Worm (Caenorhabditis elegans) whole organism, early embryonic: ENCODE data around the gene crh-2.
A peak's percentile ranks its signal among the peaks of the same experiment; 100 is the strongest.

ENCODE experiments used
- B0310.2 ChIP-seq: sonication (generic microtip); optimal IDR thresholded peaks from 2 replicates; lab custom pipeline; 2016; ENCODE audit warnings: mild to moderate bottlenecking, missing genetic modification characterization, missing compliant biosample characterization
- F13C5.2 ChIP-seq: sonication (generic microtip); optimal IDR thresholded peaks from 2 replicates; lab custom pipeline; 2017; ENCODE audit warnings: mild to moderate bottlenecking, missing genetic modification characterization, inconsistent platforms, missing compliant biosample characterization
- aly-1 ChIP-seq: sonication (generic microtip); optimal IDR thresholded peaks from 2 replicates; lab custom pipeline; 2016; ENCODE audit warnings: missing genetic modification characterization, missing compliant biosample characterization
- ama-1 ChIP-seq: fragments of 150-350 bp; optimal IDR thresholded peaks from 2 replicates; lab custom pipeline; 2014
- ceh-13 ChIP-seq: fragments of 200-800 bp; sonication (Bioruptor generic); optimal IDR thresholded peaks from 2 replicates; lab custom pipeline; 2018; ENCODE audit warnings: mild to moderate bottlenecking, missing genetic modification characterization, missing compliant biosample characterization
- ceh-36 ChIP-seq: sonication (generic microtip); optimal IDR thresholded peaks from 2 replicates; lab custom pipeline; 2016; ENCODE audit warnings: missing genetic modification characterization, inconsistent platforms, missing compliant biosample characterization
- ets-7 ChIP-seq: sonication (generic microtip); optimal IDR thresholded peaks from 2 replicates; lab custom pipeline; 2016; ENCODE audit warnings: missing genotype, missing genetic modification characterization, missing compliant biosample characterization
- flt-1 ChIP-seq: fragments of 200-800 bp; sonication (Bioruptor generic); IDR thresholded peaks from 2 replicates; pipeline ENCODE4 v1.3.6; 2022; ENCODE audit warnings: missing genetic modification characterization, missing compliant biosample characterization
- hmbx-1 ChIP-seq: sonication (generic microtip); optimal IDR thresholded peaks from 2 replicates; lab custom pipeline; 2016; ENCODE audit warnings: mild to moderate bottlenecking, missing genetic modification characterization, missing compliant biosample characterization
- hmg-4 ChIP-seq: fragments of 200-800 bp; sonication (Bioruptor generic); optimal IDR thresholded peaks from 2 replicates; lab custom pipeline; 2018; ENCODE audit warnings: mild to moderate bottlenecking, missing genetic modification characterization, missing compliant biosample characterization
- hnd-1 ChIP-seq: sonication (generic microtip); optimal IDR thresholded peaks from 2 replicates; lab custom pipeline; 2016; ENCODE audit warnings: missing genetic modification characterization, missing compliant biosample characterization
- pes-1 ChIP-seq: fragments of 200-800 bp; sonication (Bioruptor generic); IDR thresholded peaks from 2 replicates; pipeline ENCODE4 v1.3.6; 2022; ENCODE audit warnings: missing genetic modification reagents, missing genetic modification characterization, missing compliant biosample characterization
- scrt-1 ChIP-seq: fragments of 200-800 bp; sonication (Bioruptor generic); IDR thresholded peaks from 2 replicates; pipeline ENCODE4 v1.3.6; 2022; ENCODE audit warnings: missing genetic modification characterization, missing compliant biosample characterization
- sea-1 ChIP-seq: fragments of 200-800 bp; sonication (Bioruptor generic); conservative IDR thresholded peaks from 2 replicates; pipeline ENCODE4 v1.3.6; 2022; ENCODE audit warnings: missing genetic modification characterization, missing compliant biosample characterization
- tbx-11 ChIP-seq: fragments of 200-800 bp; sonication (Bioruptor generic); IDR thresholded peaks from 2 replicates; pipeline ENCODE4 v1.3.6; 2022; ENCODE audit warnings: missing genetic modification characterization, missing compliant biosample characterization
- tbx-37 ChIP-seq: fragments of 200-800 bp; sonication (Bioruptor generic); conservative IDR thresholded peaks from 2 replicates; pipeline ENCODE4 v1.3.6; 2022; ENCODE audit warnings: missing genetic modification reagents, missing genetic modification characterization, missing compliant biosample characterization
- tra-4 ChIP-seq: sonication (generic microtip); optimal IDR thresholded peaks from 2 replicates; lab custom pipeline; 2017; ENCODE audit warnings: missing genetic modification characterization, missing compliant biosample characterization

Gene crh-2

DNA sequence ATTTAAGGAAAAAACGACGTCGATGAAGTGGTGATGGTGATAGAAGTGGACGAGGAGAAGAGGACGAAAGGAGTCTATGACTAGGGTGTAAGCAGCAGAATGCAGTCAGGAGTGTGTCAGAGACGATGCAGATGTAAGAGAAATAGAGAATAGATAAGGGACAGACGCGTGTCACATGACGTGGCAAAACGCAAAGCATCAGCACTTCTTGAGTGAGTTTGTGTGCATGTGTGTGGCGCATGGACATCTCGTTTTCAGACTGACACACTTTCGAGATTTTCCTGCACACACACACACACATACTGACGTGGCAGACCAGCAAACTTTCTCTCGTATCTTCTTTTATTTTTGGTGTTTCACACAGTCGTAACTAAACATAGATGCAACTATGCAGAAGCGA is 4.9 kb downstream of the crh-2 start:
- TF ChIP-seq aly-1, result no peak
- TF ChIP-seq pes-1 (GFP tag; lab: Robert Waterston, UW), result no peak
- TF ChIP-seq scrt-1 (GFP tag; lab: Robert Waterston, UW), result no peak
- TF ChIP-seq tbx-37 (GFP tag; lab: Robert Waterston, UW), result no peak
- no peak for TF ChIP-seq hnd-1 (tag; lab: Kevin White, UChicago)
- no peak for TF ChIP-seq F13C5.2 (tag; lab: Kevin White, UChicago)
- no peak for TF ChIP-seq B0310.2 (tag; lab: Kevin White, UChicago)
- no peak for TF ChIP-seq ama-1 (lab: Kevin White, UChicago)
- TF ChIP-seq flt-1, result no peak
- TF ChIP-seq hmbx-1 (tag; lab: Kevin White, UChicago), result no peak
- TF ChIP-seq tbx-11 (GFP tag; lab: Robert Waterston, UW), result no peak
- no peak for TF ChIP-seq ceh-13 (GFP tag; lab: Kevin White, UChicago)
- TF ChIP-seq ets-7 (tag; lab: Kevin White, UChicago), result no peak
- no peak for TF ChIP-seq hmg-4 (GFP tag; lab: Kevin White, UChicago)
- no peak for TF ChIP-seq sea-1 (GFP tag; lab: Robert Waterston, UW)
- no peak for TF ChIP-seq tra-4 (tag; lab: Kevin White, UChicago)

DNA sequence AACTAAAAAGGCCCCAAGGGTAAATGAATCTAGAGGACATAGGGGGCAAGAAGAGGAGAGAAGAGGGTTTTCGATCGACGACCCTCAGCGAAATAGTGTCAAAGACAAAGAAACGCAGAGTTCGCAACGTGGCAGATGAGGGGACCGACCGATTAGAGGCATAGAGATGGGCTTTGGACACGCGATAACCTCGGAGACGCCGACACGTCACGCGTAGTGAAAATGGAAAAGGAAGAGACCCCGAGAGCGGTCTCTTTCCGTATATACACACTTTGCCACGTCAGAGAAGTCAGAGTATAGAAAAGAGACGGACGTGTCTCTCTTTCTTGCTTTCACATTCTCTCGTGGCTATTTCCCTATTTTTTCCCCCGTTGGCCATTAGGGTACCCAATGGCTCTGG is 5.9 kb downstream of the crh-2 start:
- TF ChIP-seq aly-1 (peak; percentile 59), F13C5.2 (tag; lab: Kevin White, UChicago) (peak; percentile 5), pes-1 (GFP tag; lab: Robert Waterston, UW) (0 out of 2 replicates have a peak, but pooled peaks have one; percentile 10), tbx-37 (GFP tag; lab: Robert Waterston, UW) (no peak), ceh-13 (GFP tag; lab: Kevin White, UChicago) (no peak), tbx-11 (GFP tag; lab: Robert Waterston, UW) (peak; percentile 54; the same call in 1 of the 2 replicates), hmg-4 (GFP tag; lab: Kevin White, UChicago) (peak; percentile 53)

DNA sequence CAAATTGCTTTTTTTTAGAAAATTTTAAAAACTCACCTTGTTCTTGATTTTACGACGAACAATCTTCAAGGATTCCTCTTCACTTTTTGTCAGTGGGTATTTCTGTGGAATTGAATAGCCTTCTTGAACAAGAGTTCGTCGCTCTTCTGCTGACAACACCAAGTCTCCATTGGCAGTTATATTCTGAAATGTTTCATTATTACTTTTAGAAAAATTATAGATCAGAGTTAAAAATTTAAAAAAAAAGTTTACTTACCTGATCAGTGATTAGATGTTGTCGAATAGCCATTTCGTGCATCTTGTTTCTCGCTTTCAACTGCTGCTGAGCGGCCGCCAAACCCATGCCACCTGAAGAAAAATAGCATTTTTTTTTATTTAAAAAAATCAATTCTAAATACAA is 7.1 kb downstream of the crh-2 start:
- TF ChIP-seq ceh-36 (tag; lab: Kevin White, UChicago) (no peak), tbx-11 (GFP tag; lab: Robert Waterston, UW) (no peak)

DNA sequence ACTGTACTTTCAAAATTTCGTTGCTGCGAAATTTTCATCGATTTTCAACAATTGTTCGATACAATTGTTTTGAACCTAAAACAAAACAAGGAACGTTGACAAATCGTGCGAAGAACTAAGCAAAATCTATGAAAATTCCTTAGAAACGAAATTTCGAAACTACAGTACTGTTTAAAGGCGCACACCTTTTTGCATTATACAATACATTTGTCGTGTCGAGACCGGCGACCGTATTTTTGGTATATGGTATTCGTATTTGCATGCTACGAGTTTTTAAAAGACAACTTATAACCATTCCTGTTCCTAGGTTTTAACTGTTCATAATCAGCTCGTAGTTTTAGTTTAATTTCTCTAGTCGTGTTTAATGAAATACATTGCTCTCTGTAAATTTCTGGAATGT is 8.8 kb downstream of the crh-2 start:
- TF ChIP-seq ceh-36 (tag; lab: Kevin White, UChicago) (no peak), aly-1 (no peak), ama-1 (lab: Kevin White, UChicago) (no peak)

DNA sequence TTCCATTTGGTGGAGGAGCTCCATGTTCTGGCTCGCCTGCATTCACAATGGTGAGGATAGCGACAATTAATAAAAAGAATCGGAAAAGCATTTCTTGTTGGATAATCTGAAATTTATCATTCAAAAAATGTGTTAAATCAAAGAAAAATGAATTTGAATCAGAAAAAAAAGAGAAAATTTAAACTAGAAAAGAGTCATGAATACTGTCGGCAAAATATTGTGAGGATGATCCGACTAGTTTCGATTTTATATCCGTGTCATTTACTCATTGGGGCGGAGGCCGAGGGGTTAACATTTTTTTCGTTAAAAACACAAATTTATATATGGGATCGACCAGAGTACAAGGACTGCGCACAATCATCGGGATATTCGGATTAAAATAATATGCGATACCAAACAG is 9.5 kb downstream of the crh-2 start, which contains the start of gene C27D6.12:
C27D6.12 (minus strand) TSS at position 101 of the 400 bp plus-strand sequence.
- no peak for TF ChIP-seq hnd-1 (tag; lab: Kevin White, UChicago)
- TF ChIP-seq tra-4 (tag; lab: Kevin White, UChicago), result no peak
- no peak for TF ChIP-seq hmbx-1 (tag; lab: Kevin White, UChicago)
- TF ChIP-seq ceh-36 (tag; lab: Kevin White, UChicago), result no peak
- TF ChIP-seq tbx-11 (GFP tag; lab: Robert Waterston, UW), result no peak
- TF ChIP-seq flt-1, result no peak
- no peak for TF ChIP-seq ceh-13 (GFP tag; lab: Kevin White, UChicago)
- TF ChIP-seq pes-1 (GFP tag; lab: Robert Waterston, UW), result no peak
- TF ChIP-seq tbx-37 (GFP tag; lab: Robert Waterston, UW), result no peak
- no peak for TF ChIP-seq B0310.2 (tag; lab: Kevin White, UChicago)
- no peak for TF ChIP-seq ets-7 (tag; lab: Kevin White, UChicago)
- no peak for TF ChIP-seq ama-1 (lab: Kevin White, UChicago)
- no peak for TF ChIP-seq aly-1
- TF ChIP-seq F13C5.2 (tag; lab: Kevin White, UChicago), result no peak
- TF ChIP-seq scrt-1 (GFP tag; lab: Robert Waterston, UW), result no peak
- TF ChIP-seq sea-1 (GFP tag; lab: Robert Waterston, UW), result no peak
- TF ChIP-seq hmg-4 (GFP tag; lab: Kevin White, UChicago), result no peak

DNA sequence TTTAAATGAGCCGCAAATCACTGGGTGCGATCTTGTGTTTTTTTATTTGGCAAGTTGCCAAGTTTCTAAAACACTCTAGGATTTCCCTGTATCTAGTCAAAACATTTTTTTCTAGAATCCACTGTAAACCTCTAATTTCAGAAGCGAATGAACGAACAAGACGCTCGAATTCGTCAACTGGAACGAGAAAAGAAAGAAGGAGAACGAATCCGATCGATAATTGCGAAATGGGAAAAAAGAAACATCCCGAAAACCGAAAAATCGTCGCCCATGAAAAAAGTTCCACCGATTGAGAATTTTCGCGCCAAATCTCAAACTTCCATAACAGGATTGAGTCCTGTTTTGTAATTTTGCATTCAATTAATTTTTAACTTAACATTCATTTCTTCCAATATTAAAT is 10.4 kb downstream of the crh-2 start:
- TF ChIP-seq B0310.2 (tag; lab: Kevin White, UChicago), result no peak
- no peak for TF ChIP-seq ceh-13 (GFP tag; lab: Kevin White, UChicago)
- no peak for TF ChIP-seq tbx-11 (GFP tag; lab: Robert Waterston, UW)
- TF ChIP-seq ama-1 (lab: Kevin White, UChicago), result no peak
- TF ChIP-seq pes-1 (GFP tag; lab: Robert Waterston, UW), result no peak
- no peak for TF ChIP-seq tbx-37 (GFP tag; lab: Robert Waterston, UW)
- no peak for TF ChIP-seq ceh-36 (tag; lab: Kevin White, UChicago)
- TF ChIP-seq hmg-4 (GFP tag; lab: Kevin White, UChicago), result no peak
- no peak for TF ChIP-seq F13C5.2 (tag; lab: Kevin White, UChicago)
- TF ChIP-seq tra-4 (tag; lab: Kevin White, UChicago), result no peak
- no peak for TF ChIP-seq scrt-1 (GFP tag; lab: Robert Waterston, UW)
- TF ChIP-seq ets-7 (tag; lab: Kevin White, UChicago), result no peak
- no peak for TF ChIP-seq hmbx-1 (tag; lab: Kevin White, UChicago)
- TF ChIP-seq aly-1, result no peak

DNA sequence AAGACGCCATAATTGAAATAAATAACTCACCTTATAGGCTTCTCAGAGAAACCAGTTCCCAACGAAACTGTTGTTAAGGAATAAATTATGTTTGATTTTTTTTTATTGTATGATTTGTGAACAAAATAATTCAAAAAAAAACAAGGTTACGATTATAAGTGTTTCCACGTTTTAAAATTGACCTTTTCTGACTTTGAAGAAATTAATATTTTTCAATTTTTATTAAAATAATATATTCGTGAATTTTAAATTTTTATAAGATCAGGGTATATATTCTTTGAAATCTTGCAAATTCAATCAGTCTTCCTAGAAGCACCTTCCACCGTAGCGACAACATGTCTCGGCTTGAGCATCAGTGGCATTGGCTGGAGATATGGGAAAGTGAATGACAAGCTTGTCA is 13.0 kb downstream of the crh-2 start, which contains the start of gene C27D6.3:
C27D6.3 (minus strand) TSS at position 101 of the 400 bp plus-strand sequence.
- no peak for TF ChIP-seq pes-1 (GFP tag; lab: Robert Waterston, UW)
- no peak for TF ChIP-seq flt-1
- no peak for TF ChIP-seq F13C5.2 (tag; lab: Kevin White, UChicago)
- no peak for TF ChIP-seq hmg-4 (GFP tag; lab: Kevin White, UChicago)
- no peak for TF ChIP-seq aly-1
- TF ChIP-seq tbx-37 (GFP tag; lab: Robert Waterston, UW), result no peak
- TF ChIP-seq ets-7 (tag; lab: Kevin White, UChicago), result no peak
- no peak for TF ChIP-seq hnd-1 (tag; lab: Kevin White, UChicago)
- TF ChIP-seq ceh-13 (GFP tag; lab: Kevin White, UChicago), result no peak
- TF ChIP-seq tra-4 (tag; lab: Kevin White, UChicago), result no peak
- TF ChIP-seq scrt-1 (GFP tag; lab: Robert Waterston, UW), result no peak
- TF ChIP-seq B0310.2 (tag; lab: Kevin White, UChicago), result no peak
- no peak for TF ChIP-seq ceh-36 (tag; lab: Kevin White, UChicago)
- TF ChIP-seq tbx-11 (GFP tag; lab: Robert Waterston, UW), result no peak
- TF ChIP-seq sea-1 (GFP tag; lab: Robert Waterston, UW), result no peak
- TF ChIP-seq hmbx-1 (tag; lab: Kevin White, UChicago), result no peak
- TF ChIP-seq ama-1 (lab: Kevin White, UChicago), result no peak
